Worm (Caenorhabditis elegans): ENCODE data around the gene C07E3.10.

The C07E3.10 gene

DNA sequence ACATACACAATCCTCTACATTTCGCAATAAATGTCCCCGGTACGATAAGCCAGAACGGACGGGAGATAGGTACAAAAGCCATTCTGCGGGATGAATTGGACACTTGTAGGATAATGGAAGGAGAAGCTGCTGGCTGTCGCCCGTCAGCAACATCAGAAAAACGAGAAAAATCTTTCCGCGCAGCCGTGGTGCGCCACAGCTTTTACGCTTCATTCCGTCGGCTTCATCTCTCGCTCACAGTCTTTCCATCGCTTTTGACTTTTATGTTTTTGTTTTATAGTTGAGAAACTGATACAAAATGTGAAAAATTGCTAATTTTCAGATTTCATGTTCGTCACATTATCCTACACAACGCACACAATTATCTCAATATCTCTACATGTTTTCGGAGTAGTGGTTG, at the start of gene C07E3.10:
Gene C07E3.10, plus strand, starts transcription at position 301 of the 400 bp plus-strand sequence.
- TF ChIP-seq unc-62 (GFP tag; optimal IDR thresholded peaks at IDR 0.05), result no peak

DNA sequence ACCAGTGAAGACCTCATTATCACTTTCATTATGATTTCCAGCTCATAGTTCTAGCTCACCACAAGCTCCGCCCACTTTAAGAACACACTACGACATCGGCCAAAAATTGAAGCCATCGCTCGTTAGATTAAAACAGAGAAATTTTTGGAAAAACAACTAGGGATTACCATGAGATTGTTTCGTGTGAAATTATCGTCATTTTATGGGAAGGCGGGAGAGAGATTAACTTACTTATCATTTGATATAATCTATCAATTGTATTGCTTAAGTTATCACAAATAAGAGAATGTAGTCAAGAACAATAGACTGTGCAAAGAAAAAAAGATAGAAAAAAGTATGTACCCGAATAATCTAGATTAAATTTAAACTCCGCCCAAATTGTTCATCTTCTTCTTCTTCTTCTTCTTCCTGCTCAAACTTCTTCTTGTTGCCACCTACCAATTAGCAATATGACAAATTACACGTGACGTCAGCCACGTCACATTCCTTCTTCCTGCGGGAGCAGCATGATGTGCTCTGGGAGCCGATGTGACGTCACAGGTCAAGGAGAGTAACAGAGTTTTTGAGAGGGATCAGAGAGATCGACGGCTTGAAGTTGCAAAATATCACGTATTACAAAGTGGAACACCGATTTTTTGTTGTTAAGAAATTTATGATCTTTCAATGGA, 46.0 kb upstream of the C07E3.10 start, which contains the start of gene nep-26:
Gene nep-26, minus strand, starts transcription at position 51 of the 668 bp plus-strand sequence.
- TF ChIP-seq unc-62 (GFP tag; optimal IDR thresholded peaks at IDR 0.05), result no peak

DNA sequence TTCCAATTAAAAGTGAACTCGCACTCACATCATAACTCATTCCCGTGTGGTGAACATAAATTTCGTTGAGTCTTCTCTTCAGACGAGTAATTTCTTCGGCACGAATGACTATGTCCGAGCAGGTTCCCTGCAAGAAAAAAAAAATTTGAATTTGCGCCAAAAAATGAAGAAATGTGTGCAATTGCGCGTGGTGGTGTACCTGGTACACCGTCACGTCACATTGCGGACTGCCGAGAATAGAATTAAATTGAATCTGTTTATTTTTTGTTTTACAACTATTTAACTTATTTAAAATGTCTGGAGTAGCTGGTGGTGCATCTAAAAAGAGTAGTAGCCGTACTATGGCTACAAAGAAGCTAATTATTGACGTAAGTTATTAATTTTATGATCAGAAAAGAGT, 45.2 kb upstream of the C07E3.10 start, which contains the start of gene mdt-22:
Gene mdt-22, plus strand, starts transcription at position 263 of the 400 bp plus-strand sequence.
- no peak for TF ChIP-seq unc-62 (GFP tag; optimal IDR thresholded peaks at IDR 0.05)

DNA sequence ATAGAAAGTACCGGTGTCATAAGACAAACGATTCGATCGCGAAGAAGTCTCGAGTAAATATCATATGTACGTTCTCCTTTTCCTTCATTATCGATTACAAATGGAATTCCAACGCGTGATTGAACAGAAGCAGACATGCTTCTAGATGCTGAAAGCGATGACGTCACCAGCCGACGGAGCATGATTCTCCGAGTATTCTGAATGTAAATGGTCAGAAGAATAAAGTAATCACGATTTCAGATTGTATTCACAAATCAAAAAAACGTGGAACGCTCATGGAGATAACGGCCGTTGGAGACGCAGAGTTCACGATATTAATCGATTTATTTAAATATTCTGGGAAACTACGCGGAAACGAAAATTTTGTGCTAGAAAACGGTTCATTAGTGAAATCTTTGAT, 43.5 kb upstream of the C07E3.10 start, which contains the start of gene clpp-1:
Gene clpp-1, minus strand, starts transcription at position 197 of the 400 bp plus-strand sequence.
- no peak for TF ChIP-seq unc-62 (GFP tag; optimal IDR thresholded peaks at IDR 0.05)

DNA sequence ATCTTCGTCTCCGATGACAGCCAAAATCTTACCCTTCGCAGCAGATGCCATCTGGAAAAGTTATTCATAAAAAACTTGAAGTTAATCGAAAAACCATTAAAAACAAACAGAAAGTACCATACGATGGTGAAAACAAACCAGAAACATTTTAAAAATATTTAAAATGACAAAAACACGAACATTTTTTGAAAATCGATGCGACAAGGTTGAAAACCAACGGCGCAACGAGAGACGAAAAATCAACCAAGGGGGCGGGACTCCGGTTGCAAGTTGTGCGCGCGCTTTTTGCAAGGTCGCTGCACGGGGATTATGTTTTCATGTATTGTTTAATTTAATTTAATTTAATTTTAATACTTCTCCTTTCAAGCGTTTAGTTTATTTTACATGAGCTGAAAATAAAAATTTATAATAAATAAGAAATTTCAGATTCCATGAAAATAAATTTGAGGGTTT, 42.5 kb upstream of the C07E3.10 start, which contains the start of gene vha-9:
Gene vha-9, minus strand, starts transcription at position 51 of the 453 bp plus-strand sequence.
- no peak for TF ChIP-seq unc-62 (GFP tag; optimal IDR thresholded peaks at IDR 0.05)

DNA sequence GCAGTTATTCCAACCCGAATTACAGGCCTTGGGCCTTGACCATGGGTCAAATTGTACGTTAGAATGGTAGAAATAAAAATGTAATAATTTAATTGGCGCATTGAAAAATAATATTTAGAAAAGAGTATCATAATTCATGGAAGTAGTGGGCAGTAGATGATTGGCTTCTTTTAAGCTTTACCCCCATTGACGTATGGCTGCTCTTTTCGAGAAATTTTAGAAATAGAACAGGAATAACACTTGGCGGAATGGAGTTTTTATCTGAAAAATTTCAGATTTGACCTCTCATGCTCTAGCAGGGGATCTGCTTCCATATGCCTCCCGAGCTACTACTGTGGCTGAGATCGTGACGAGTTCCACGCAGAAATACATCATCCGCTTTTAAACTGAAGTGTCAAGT, 37.4 kb upstream of the C07E3.10 start, which contains the start of gene gcy-4:
Gene gcy-4, minus strand, starts transcription at position 101 of the 400 bp plus-strand sequence.
- no peak for TF ChIP-seq unc-62 (GFP tag; optimal IDR thresholded peaks at IDR 0.05)

DNA sequence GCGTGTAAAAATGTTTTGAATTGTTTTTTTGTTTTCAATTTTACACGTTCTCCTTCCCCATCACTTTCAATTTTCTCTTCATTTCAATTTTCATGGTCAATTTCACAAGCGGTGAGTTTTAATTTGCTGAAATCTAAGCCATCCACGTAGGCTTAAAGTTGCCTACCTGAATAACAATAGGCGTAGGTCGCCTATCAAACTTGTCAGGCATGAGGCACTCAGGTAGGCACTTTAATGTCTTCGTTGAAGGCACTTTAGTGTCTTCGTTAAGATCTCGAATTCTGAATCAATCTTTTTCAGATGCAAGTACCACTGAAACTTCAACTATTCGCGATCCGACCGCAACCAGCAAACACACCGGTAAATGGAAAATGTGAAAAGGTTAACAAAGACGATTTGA, 36.8 kb upstream of the C07E3.10 start, which contains the start of gene ZK970.8:
Gene ZK970.8, plus strand, starts transcription at position 301 of the 400 bp plus-strand sequence.
- no peak for TF ChIP-seq unc-62 (GFP tag; optimal IDR thresholded peaks at IDR 0.05)

DNA sequence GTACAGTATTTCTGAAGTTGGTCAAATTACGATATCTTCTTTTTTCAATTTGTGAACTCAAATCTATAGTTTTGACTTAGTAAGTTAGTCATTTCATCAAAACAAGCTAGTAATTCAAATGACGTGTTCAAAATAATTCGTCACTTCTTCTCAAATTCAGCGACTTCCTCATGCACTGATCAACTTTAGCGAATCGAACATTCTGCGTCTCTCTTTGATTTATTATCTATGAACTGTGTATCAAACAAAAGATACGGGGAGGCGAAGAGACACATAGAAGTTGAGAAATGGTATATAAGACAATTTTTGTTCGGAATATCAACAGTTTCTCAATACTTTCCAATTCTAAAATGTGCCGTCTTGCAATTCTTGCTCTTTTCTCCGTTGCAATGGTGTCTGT, 34.2 kb upstream of the C07E3.10 start, which contains the start of gene srlf-34:
Gene srlf-34, plus strand, starts transcription at position 321 of the 400 bp plus-strand sequence.
- TF ChIP-seq unc-62 (GFP tag; optimal IDR thresholded peaks at IDR 0.05), result no peak

DNA sequence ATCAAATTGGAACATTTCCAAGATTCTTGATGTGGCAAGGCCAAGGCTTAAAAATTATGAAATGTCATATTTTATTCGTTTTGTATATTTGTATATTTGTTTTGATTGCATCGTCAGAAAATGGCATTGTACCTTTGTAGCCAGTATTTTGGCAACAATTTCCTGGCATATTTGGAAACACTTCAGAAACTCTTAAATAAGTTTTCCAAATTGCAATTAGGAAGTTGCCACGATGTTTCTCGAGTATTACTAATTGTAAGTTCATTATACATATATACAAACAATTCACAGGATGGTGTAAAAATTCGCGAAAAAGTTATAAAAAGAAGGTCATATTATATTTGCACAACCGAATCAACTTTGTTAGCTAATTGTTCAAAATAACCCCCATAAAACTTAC, 30.9 kb upstream of the C07E3.10 start, which contains the start of gene idpp-8:
Gene idpp-8, plus strand, starts transcription at position 301 of the 400 bp plus-strand sequence.
- no peak for TF ChIP-seq unc-62 (GFP tag; optimal IDR thresholded peaks at IDR 0.05)

DNA sequence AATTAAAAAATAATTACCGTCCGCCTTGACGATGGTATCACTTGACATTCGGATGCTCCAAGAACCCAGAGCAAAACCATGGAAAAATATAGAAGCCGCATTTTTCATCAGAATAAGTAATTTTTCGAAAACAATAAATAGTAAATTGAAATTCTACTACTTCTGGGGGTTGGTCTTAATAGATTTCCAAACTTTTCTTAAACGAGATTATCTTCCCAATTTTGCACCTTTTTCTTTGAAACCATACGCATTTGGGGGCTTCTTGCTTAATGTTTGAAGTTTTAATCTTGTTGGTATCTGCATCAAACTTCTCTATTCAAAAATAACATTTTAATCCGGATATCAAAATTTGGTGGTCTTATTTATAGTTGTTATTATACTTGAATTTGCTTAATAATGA, 30.1 kb upstream of the C07E3.10 start, which contains the start of gene gcy-5:
Gene gcy-5, minus strand, starts transcription at position 101 of the 400 bp plus-strand sequence.
- no peak for TF ChIP-seq unc-62 (GFP tag; optimal IDR thresholded peaks at IDR 0.05)

DNA sequence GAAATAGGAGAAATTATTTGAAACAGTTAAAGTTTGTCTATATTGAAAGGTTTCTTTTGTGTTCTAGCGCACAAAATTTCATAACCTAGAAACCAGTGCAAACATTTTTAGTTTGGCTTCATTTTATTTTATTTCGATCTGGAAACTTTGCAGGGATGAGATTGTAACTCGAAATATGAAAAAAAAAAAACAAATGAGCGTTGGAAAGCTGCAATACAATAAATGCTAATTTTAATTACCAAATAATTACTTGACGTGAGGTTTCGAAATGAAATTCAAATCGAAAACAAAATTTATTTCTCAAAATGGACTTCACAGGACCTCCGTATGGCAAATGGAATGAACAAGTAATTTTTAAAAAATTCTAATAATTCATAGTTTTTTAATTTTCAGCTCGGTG, 29.2 kb upstream of the C07E3.10 start, which contains the start of gene M02G9.4:
Gene M02G9.4, plus strand, starts transcription at position 301 of the 400 bp plus-strand sequence.
- no peak for TF ChIP-seq unc-62 (GFP tag; optimal IDR thresholded peaks at IDR 0.05)

DNA sequence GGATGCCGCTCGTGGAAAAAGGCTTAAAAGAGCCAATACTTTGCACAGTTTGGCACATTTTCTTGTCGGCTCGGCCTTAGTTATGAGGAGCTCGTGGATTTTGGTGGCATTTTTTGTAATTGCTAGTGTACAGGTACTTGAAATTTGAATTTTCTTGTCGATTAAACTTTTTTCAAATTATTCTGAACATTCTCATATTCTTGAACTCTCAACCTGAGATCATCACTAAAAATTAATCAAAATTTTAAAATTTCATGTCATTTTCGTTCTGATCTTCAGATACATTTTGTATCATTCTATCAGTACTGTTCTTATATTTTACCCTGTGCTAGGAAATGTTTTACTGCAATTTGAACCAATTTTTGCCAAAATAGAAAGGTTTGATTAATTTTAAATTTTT, 24.8 kb upstream of the C07E3.10 start, which contains the start of gene idpp-4:
Gene idpp-4, plus strand, starts transcription at position 51 of the 400 bp plus-strand sequence.
- no peak for TF ChIP-seq unc-62 (GFP tag; optimal IDR thresholded peaks at IDR 0.05)

DNA sequence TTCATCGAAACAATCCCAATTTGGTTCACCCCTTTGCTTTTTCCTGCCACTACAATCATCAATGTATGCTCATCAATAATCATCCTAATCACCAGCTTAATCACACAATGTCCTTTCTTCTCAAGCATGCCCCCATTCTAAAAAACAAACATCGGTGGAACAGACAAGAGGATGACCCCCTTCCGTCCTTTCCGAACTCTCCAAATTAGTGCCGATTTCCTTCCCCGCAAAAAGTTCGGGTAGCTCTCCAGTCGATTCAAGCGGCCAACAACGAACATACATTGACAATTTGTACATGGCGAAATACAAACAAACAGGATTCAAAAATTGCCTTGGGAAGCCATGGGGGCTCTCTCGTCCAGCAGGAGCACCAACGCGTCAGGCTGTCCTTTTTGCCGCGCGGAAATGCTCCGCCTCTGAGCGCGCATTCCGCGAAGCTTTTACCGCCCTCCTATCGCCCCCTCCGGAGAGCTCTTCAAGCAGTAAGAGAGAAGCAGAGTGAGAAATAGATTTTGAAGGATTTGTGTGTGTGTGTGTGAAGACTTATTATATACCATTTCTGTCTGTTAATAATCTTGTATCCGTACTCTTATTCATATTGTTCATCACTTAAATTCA, 20.5 kb upstream of the C07E3.10 start, which contains the start of gene appg-1:
Gene appg-1, plus strand, starts transcription at position 427 of the 618 bp plus-strand sequence.
- TF ChIP-seq unc-62 (GFP tag; optimal IDR thresholded peaks at IDR 0.05), result no peak

DNA sequence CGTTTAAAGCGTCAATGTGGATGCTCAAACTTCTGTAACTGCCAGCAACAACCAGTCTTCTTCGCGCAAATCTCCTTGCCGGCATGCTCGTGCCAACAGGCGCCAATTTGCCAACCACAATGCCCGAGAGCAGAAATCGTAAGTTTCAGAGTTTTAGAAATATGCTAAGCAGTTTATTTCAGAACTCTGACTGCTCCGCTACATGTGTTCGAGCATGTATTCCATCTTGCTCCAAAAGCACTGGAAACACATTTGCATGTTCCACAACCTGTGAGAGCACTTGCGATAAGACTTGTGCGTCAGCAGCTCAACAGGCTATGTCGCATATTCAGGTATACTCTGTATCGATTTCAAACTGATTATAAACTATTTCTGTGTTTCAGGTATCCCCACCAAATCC, 16.4 kb upstream of the C07E3.10 start:
- TF ChIP-seq unc-62 (GFP tag; optimal IDR thresholded peaks at IDR 0.05), result no peak

DNA sequence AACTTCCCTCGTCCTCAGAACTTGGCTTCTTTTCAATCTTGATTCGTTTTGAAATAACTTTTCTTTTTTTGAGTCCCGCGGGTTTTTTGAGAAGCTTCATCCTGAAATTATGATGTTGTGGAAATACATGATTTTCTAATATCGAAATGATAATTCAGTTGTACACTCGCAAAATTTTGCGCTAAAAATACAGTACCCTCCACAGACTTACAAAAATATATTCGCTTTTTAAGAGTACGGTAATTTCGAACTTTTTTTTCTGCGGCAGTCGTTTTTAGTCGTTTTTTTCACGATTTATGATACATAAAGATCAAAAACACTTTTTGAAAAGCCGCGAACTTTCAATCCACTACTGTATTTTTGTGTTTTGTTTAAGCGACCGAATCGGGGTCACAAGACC, 1.2 kb upstream of the C07E3.10 start, which contains the start of gene pro-2:
Gene pro-2, minus strand, starts transcription at position 101 of the 400 bp plus-strand sequence.
- TF ChIP-seq unc-62 (GFP tag; optimal IDR thresholded peaks at IDR 0.05), result no peak

DNA sequence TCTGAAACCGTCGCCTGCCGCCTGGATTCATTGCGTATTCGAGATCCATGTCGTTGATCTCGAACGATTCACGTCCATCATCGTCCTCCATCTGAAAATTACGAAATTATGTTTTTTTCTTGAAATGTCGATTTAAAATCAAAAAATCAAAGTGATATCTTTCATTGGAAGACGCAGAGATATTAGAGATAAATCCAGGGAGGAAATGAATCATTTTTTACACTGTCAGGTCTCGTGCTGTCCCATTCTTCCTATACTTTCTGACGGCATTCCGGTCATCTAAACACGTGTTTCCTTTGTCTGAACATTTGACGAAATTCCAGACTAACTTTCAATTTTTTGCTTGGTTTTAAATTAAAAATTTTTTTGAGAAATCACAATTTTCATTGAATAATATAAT, 3.7 kb downstream of the C07E3.10 start, which contains the start of gene stip-1:
Gene stip-1, minus strand, starts transcription at position 98 of the 400 bp plus-strand sequence.
- no peak for TF ChIP-seq unc-62 (GFP tag; optimal IDR thresholded peaks at IDR 0.05)
